Worm (Caenorhabditis elegans) whole organism, L4 larva: Measurements from ENCODE around the gene C02F12.8.

Source experiments
- F10B5.3 ChIP-seq: sonication (generic microtip); optimal IDR thresholded peaks from 2 replicates; lab custom pipeline; 2016; ENCODE audit warnings: mild to moderate bottlenecking, missing genetic modification characterization, missing compliant biosample characterization
- F44E2.7 ChIP-seq: fragments of 200-800 bp; sonication (Bioruptor generic); IDR thresholded peaks from 2 replicates; pipeline ENCODE4 v2.1.2; 2022; ENCODE audit warnings: missing genetic modification characterization, missing compliant biosample characterization
- F49E8.2 ChIP-seq: sonication (generic microtip); optimal IDR thresholded peaks from 2 replicates; lab custom pipeline; 2016; ENCODE audit warnings: missing compliant biosample characterization, mild to moderate bottlenecking, missing genetic modification characterization, borderline replicate concordance
- R02D3.7 ChIP-seq: fragments of 150-350 bp; sonication (generic microtip); optimal IDR thresholded peaks from 3 replicates; lab custom pipeline; 2014; ENCODE audit warnings: missing biosample characterization, missing genetic modification characterization
- T26A8.4 ChIP-seq: fragments of 200-800 bp; sonication (Bioruptor generic); IDR thresholded peaks from 2 replicates; pipeline ENCODE4 v1.3.6; 2022; ENCODE audit warnings: missing genetic modification characterization, missing compliant biosample characterization
- Y105C5A.15 ChIP-seq: fragments of 200-800 bp; sonication (Bioruptor generic); IDR thresholded peaks from 2 replicates; pipeline ENCODE4 v1.3.6; 2022; ENCODE audit warnings: missing genetic modification characterization, missing compliant biosample characterization
- Y75B8A.6 ChIP-seq: fragments of 200-800 bp; sonication (Bioruptor generic); IDR thresholded peaks from 2 replicates; pipeline ENCODE4 v1.3.6; 2022; ENCODE audit warnings: missing genetic modification reagents, missing genetic modification characterization, missing compliant biosample characterization
- aly-2 ChIP-seq: sonication (generic microtip); optimal IDR thresholded peaks from 2 replicates; lab custom pipeline; 2018; ENCODE audit warnings: missing biosample characterization, missing genetic modification characterization
- ama-1 ChIP-seq: fragments of 150-350 bp; optimal IDR thresholded peaks from 2 replicates; lab custom pipeline; 2014; ENCODE audit warnings: inconsistent platforms, mixed read lengths
- ceh-28 ChIP-seq: fragments of 150-350 bp; optimal IDR thresholded peaks from 2 replicates; lab custom pipeline; 2014; ENCODE audit warnings: missing biosample characterization, missing genetic modification reagents, missing genetic modification characterization
- ceh-32 ChIP-seq: sonication (generic microtip); optimal IDR thresholded peaks from 2 replicates; lab custom pipeline; 2016; ENCODE audit warnings: mild to moderate bottlenecking, missing genetic modification characterization, missing compliant biosample characterization; ENCODE audit not compliant: poor library complexity
- ceh-82 ChIP-seq: sonication (generic microtip); optimal IDR thresholded peaks from 2 replicates; lab custom pipeline; 2017; ENCODE audit warnings: missing biosample characterization, missing genetic modification characterization
- ces-1 ChIP-seq: fragments of 150-350 bp; sonication (generic microtip); optimal IDR thresholded peaks from 4 replicates; lab custom pipeline; 2014; ENCODE audit warnings: missing biosample characterization, missing genetic modification reagents, missing genetic modification characterization
- daf-16 ChIP-seq, 3 experiments: sonication (generic microtip); optimal IDR thresholded peaks; 2 replicates each; lab custom pipeline; 2016 to 2017; ENCODE audit warnings: missing genetic modification characterization in 3 of 3, missing genetic modification reagents in 3 of 3, mild to moderate bottlenecking in 2 of 3, missing compliant biosample characterization in 2 of 3, missing biosample characterization in 1 of 3, moderate library complexity in 1 of 3
- dmd-6 ChIP-seq: fragments of 200-800 bp; sonication (Bioruptor generic); IDR thresholded peaks from 2 replicates; pipeline ENCODE4 v1.3.6; 2022; ENCODE audit warnings: missing genetic modification reagents, missing genetic modification characterization, missing compliant biosample characterization
- dpl-1 ChIP-seq: fragments of 150-350 bp; optimal IDR thresholded peaks from 2 replicates; lab custom pipeline; 2014; ENCODE audit warnings: missing biosample characterization, missing genetic modification reagents, missing genetic modification characterization
- egl-43 ChIP-seq: fragments of 200-800 bp; sonication (Bioruptor generic); IDR thresholded peaks from 2 replicates; pipeline ENCODE4 v1.3.6; 2022; ENCODE audit warnings: missing genetic modification reagents, missing genetic modification characterization, missing compliant biosample characterization
- fkh-10 ChIP-seq: fragments of 150-350 bp; optimal IDR thresholded peaks from 2 replicates; lab custom pipeline; 2014; ENCODE audit warnings: missing biosample characterization, missing genetic modification reagents, missing genetic modification characterization
- fos-1 ChIP-seq: fragments of 150-350 bp; optimal IDR thresholded peaks from 2 replicates; lab custom pipeline; 2014; ENCODE audit warnings: missing biosample characterization, missing genetic modification characterization
- hif-1 ChIP-seq, 2 experiments: sonication (generic microtip); optimal IDR thresholded peaks; 2 replicates each; lab custom pipeline; 2016 to 2017; ENCODE audit warnings: missing compliant biosample characterization in 2 of 2, missing genetic modification characterization in 2 of 2, missing genetic modification reagents in 2 of 2, missing genotype in 2 of 2, mild to moderate bottlenecking in 1 of 2
- hlh-11 ChIP-seq: fragments of 200-800 bp; sonication (Bioruptor generic); optimal IDR thresholded peaks from 2 replicates; lab custom pipeline; 2018; ENCODE audit warnings: mild to moderate bottlenecking, missing genetic modification characterization, missing compliant biosample characterization
- lin-1 ChIP-seq: fragments of 200-800 bp; sonication (Bioruptor generic); IDR thresholded peaks from 2 replicates; pipeline ENCODE4 v1.3.6; 2022; ENCODE audit warnings: missing genetic modification reagents, missing genetic modification characterization, missing compliant biosample characterization
- lin-13 ChIP-seq: fragments of 150-350 bp; optimal IDR thresholded peaks from 2 replicates; lab custom pipeline; 2014; ENCODE audit warnings: missing biosample characterization, missing genetic modification reagents, missing genetic modification characterization
- lin-15B ChIP-seq: fragments of 150-350 bp; sonication (generic microtip); optimal IDR thresholded peaks from 3 replicates; lab custom pipeline; 2014; ENCODE audit warnings: missing biosample characterization, missing genetic modification characterization
- lin-38 ChIP-seq: fragments of 200-800 bp; sonication (Bioruptor generic); IDR thresholded peaks from 2 replicates; pipeline ENCODE4 v1.3.6; 2022; ENCODE audit warnings: missing genetic modification reagents, missing genetic modification characterization, missing compliant biosample characterization
- lin-39 ChIP-seq: fragments of 150-350 bp; optimal IDR thresholded peaks from 2 replicates; lab custom pipeline; 2014; ENCODE audit warnings: missing biosample characterization, missing genetic modification reagents, missing genetic modification characterization
- lir-3 ChIP-seq: sonication (generic microtip); optimal IDR thresholded peaks from 2 replicates; lab custom pipeline; 2016; ENCODE audit warnings: mild to moderate bottlenecking, missing genetic modification characterization, missing compliant biosample characterization
- lsy-2 ChIP-seq, 2 experiments: fragments of 150-350 bp in 1 of 2; sonication (generic microtip) in 1 of 2; optimal IDR thresholded peaks; 2 replicates each; lab custom pipeline; 2014 to 2017; ENCODE audit warnings: missing biosample characterization in 2 of 2, missing genetic modification characterization in 2 of 2
- madf-5 ChIP-seq, 2 experiments: fragments of 200-800 bp; sonication (Bioruptor generic); IDR thresholded peaks; 2 replicates each; pipeline ENCODE4 v1.3.6; 2022; ENCODE audit warnings: missing compliant biosample characterization in 2 of 2, missing genetic modification characterization in 2 of 2
- mdt-29 ChIP-seq: fragments of 200-800 bp; sonication (Bioruptor generic); IDR thresholded peaks from 2 replicates; pipeline ENCODE4 v1.3.6; 2022; ENCODE audit warnings: missing genetic modification reagents, missing genetic modification characterization, missing compliant biosample characterization
- mes-2 ChIP-seq: sonication (generic microtip); optimal IDR thresholded peaks from 2 replicates; lab custom pipeline; 2016; ENCODE audit warnings: missing genotype, mild to moderate bottlenecking, missing genetic modification characterization, missing compliant biosample characterization; ENCODE audit not compliant: poor library complexity, severe bottlenecking
- mxl-2 ChIP-seq: fragments of 200-800 bp; sonication (Bioruptor generic); conservative IDR thresholded peaks from 2 replicates; pipeline ENCODE4 v1.3.6; 2022; ENCODE audit warnings: missing genetic modification reagents, missing genetic modification characterization, missing compliant biosample characterization
- mxl-3 ChIP-seq: fragments of 200-800 bp; sonication (Bioruptor generic); optimal IDR thresholded peaks from 2 replicates; lab custom pipeline; 2018; ENCODE audit warnings: mild to moderate bottlenecking, missing genetic modification characterization, missing compliant biosample characterization
- nhr-11 ChIP-seq: fragments of 150-350 bp; optimal IDR thresholded peaks from 2 replicates; lab custom pipeline; 2014; ENCODE audit warnings: missing biosample characterization, missing genetic modification characterization
- nhr-111 ChIP-seq: fragments of 200-800 bp; sonication (Bioruptor generic); optimal IDR thresholded peaks from 2 replicates; lab custom pipeline; 2018; ENCODE audit warnings: mild to moderate bottlenecking, missing genetic modification characterization, missing compliant biosample characterization
- nhr-25 ChIP-seq: sonication (generic microtip); optimal IDR thresholded peaks from 2 replicates; lab custom pipeline; 2017; ENCODE audit warnings: missing genetic modification characterization, mild to moderate bottlenecking, missing compliant biosample characterization, antibody characterized with exemption, moderate library complexity, borderline replicate concordance; ENCODE audit not compliant: insufficient read depth
- nhr-28 ChIP-seq: fragments of 150-350 bp; optimal IDR thresholded peaks from 2 replicates; lab custom pipeline; 2014; ENCODE audit warnings: missing biosample characterization, missing genetic modification characterization
- nhr-42 ChIP-seq: fragments of 200-800 bp; sonication (Bioruptor generic); IDR thresholded peaks from 2 replicates; pipeline ENCODE4 v1.3.6; 2022; ENCODE audit warnings: missing genetic modification characterization, missing compliant biosample characterization
- nhr-48 ChIP-seq: sonication (generic microtip); optimal IDR thresholded peaks from 2 replicates; lab custom pipeline; 2016; ENCODE audit warnings: mild to moderate bottlenecking, missing genetic modification characterization, missing compliant biosample characterization
- php-3 ChIP-seq: fragments of 200-800 bp; sonication (Bioruptor generic); IDR thresholded peaks from 2 replicates; pipeline ENCODE4 v1.3.6; 2022; ENCODE audit warnings: missing genetic modification reagents, missing genetic modification characterization, missing compliant biosample characterization
- pqm-1 ChIP-seq: sonication (generic microtip); optimal IDR thresholded peaks from 2 replicates; lab custom pipeline; 2017; ENCODE audit warnings: missing biosample characterization, missing genetic modification characterization
- sdz-12 ChIP-seq: fragments of 200-800 bp; sonication (Bioruptor generic); optimal IDR thresholded peaks from 2 replicates; lab custom pipeline; 2018; ENCODE audit warnings: mild to moderate bottlenecking, missing genetic modification characterization, missing compliant biosample characterization
- skn-1 ChIP-seq: fragments of 150-350 bp; optimal IDR thresholded peaks from 2 replicates; lab custom pipeline; 2014; ENCODE audit warnings: missing biosample characterization, missing genetic modification characterization
- snpc-4 ChIP-seq: fragments of 150-350 bp; optimal IDR thresholded peaks from 2 replicates; lab custom pipeline; 2014; ENCODE audit warnings: missing biosample characterization, missing genetic modification characterization
- tra-1 ChIP-seq: fragments of 200-800 bp; sonication (Bioruptor generic); IDR thresholded peaks from 2 replicates; pipeline ENCODE4 v1.3.6; 2022; ENCODE audit warnings: missing genetic modification reagents, missing genetic modification characterization, missing compliant biosample characterization
- unc-130 ChIP-seq: sonication (generic microtip); optimal IDR thresholded peaks from 2 replicates; lab custom pipeline; 2016; ENCODE audit warnings: missing genetic modification reagents, missing genetic modification characterization, missing compliant biosample characterization
- unc-62 ChIP-seq, 3 experiments: fragments of 150-350 bp in 1 of 3; sonication (generic microtip); optimal IDR thresholded peaks in 2 of 3; peaks in 1 of 3; 1 replicate in 1 of 3; 2 replicates in 2 of 3; lab custom pipeline; 2014 to 2017; ENCODE audit warnings: missing biosample characterization in 3 of 3, missing genetic modification characterization in 3 of 3, missing genetic modification reagents in 3 of 3, missing genotype in 1 of 3
- zag-1 ChIP-seq: fragments of 150-350 bp; optimal IDR thresholded peaks from 2 replicates; lab custom pipeline; 2014; ENCODE audit warnings: missing biosample characterization, missing genetic modification characterization
- zfp-3 ChIP-seq: fragments of 200-800 bp; sonication (Bioruptor generic); conservative IDR thresholded peaks from 2 replicates; pipeline ENCODE4 v1.3.6; 2022; ENCODE audit warnings: missing genetic modification reagents, missing genetic modification characterization, missing compliant biosample characterization
- zip-11 ChIP-seq: fragments of 200-800 bp; sonication (Bioruptor generic); IDR thresholded peaks from 2 replicates; pipeline ENCODE4 v1.3.6; 2022; ENCODE audit warnings: missing genetic modification characterization, missing compliant biosample characterization
- ztf-11 ChIP-seq: fragments of 150-350 bp; optimal IDR thresholded peaks from 2 replicates; lab custom pipeline; 2014; ENCODE audit warnings: missing biosample characterization, missing genetic modification characterization

Gene C02F12.8

ce11 chrX:3694172-3694571, 1.1 kb upstream of the C02F12.8 start (continued):
- peak; percentile 65 for TF ChIP-seq mes-2 (tag; lab: Kevin White, UChicago)
- TF ChIP-seq nhr-25 (tag; lab: Kevin White, UChicago), result no peak
- TF ChIP-seq dmd-6 (GFP tag; lab: Robert Waterston, UW), result peak; percentile 58
- no peak for TF ChIP-seq nhr-111 (GFP tag; lab: Kevin White, UChicago)
- TF ChIP-seq Y105C5A.15 (GFP tag; lab: Robert Waterston, UW), result no peak
- no peak for TF ChIP-seq snpc-4
- 0 out of 2 replicates have a peak, but pooled peaks have one; percentile 37 for TF ChIP-seq mdt-29
- no peak for TF ChIP-seq R02D3.7 (tag; lab: Kevin White, UChicago)
- TF ChIP-seq unc-62 (GFP tag; optimal IDR thresholded peaks at IDR 0.05 in 1 of 2; lab: Kevin White, UChicago), result no peak
- no peak for TF ChIP-seq unc-62 (tag; optimal IDR thresholded peaks at IDR 0.05; lab: Kevin White, UChicago)
- TF ChIP-seq skn-1 (tag; lab: Kevin White, UChicago), result no peak
- TF ChIP-seq mxl-3, result peak; percentile 8
- TF ChIP-seq ceh-82 (tag; lab: Kevin White, UChicago), result no peak
- no peak for TF ChIP-seq F49E8.2 (tag; lab: Kevin White, UChicago)
- no peak for TF ChIP-seq lin-13
- no peak for TF ChIP-seq F44E2.7 (GFP tag; lab: Robert Waterston, UW)
- 0 out of 2 replicates have a peak, but pooled peaks have one; percentile 58 for TF ChIP-seq zfp-3 (GFP tag; lab: Robert Waterston, UW)
- TF ChIP-seq zag-1 (tag; lab: Kevin White, UChicago), result no peak
- no peak for TF ChIP-seq lin-38
- no peak for TF ChIP-seq F10B5.3 (tag; lab: Kevin White, UChicago)
- no peak for TF ChIP-seq mxl-2 (GFP tag; lab: Robert Waterston, UW)
- no peak for TF ChIP-seq lin-39 (tag; lab: Kevin White, UChicago)
- TF ChIP-seq lsy-2 (tag; optimal IDR thresholded peaks at IDR 0.05; lab: Kevin White, UChicago), result peak; percentile 49 to 58
- TF ChIP-seq fos-1 (tag; lab: Kevin White, UChicago), result no peak
- no peak for TF ChIP-seq Y75B8A.6 (GFP tag; lab: Robert Waterston, UW)
- TF ChIP-seq nhr-42 (GFP tag; lab: Robert Waterston, UW), result no peak
- no peak for TF ChIP-seq ama-1 (lab: Kevin White, UChicago)
- no peak for TF ChIP-seq lin-1 (GFP tag; lab: Robert Waterston, UW)
- no peak for TF ChIP-seq php-3 (GFP tag; lab: Robert Waterston, UW)
- TF ChIP-seq ceh-32 (tag; lab: Kevin White, UChicago), result no peak
- peak; percentile 11 for TF ChIP-seq nhr-28 (tag; lab: Kevin White, UChicago)
- TF ChIP-seq unc-130 (GFP tag; lab: Kevin White, UChicago), result no peak
- TF ChIP-seq madf-5 (GFP tag; IDR thresholded peaks at IDR 0.05; lab: Robert Waterston, UW), result no peak
- TF ChIP-seq T26A8.4 (GFP tag; lab: Robert Waterston, UW), result no peak
- peak; percentile 49 for TF ChIP-seq hlh-11 (tag; lab: Kevin White, UChicago)
- TF ChIP-seq dpl-1 (GFP tag; lab: Kevin White, UChicago), result no peak
- TF ChIP-seq nhr-48 (tag; lab: Kevin White, UChicago), result no peak
- no peak for TF ChIP-seq lin-15B (tag; lab: Kevin White, UChicago)
- no peak for TF ChIP-seq ztf-11
- TF ChIP-seq aly-2 (tag; lab: Kevin White, UChicago), result no peak
- TF ChIP-seq ceh-28, result no peak
- TF ChIP-seq egl-43 (GFP tag; lab: Robert Waterston, UW), result peak; percentile 60; the same call in 1 of the 2 replicates
- peak; percentile 56 for TF ChIP-seq nhr-11 (tag; lab: Kevin White, UChicago)
- peak in 1 of 2 experiments; percentile 69 for TF ChIP-seq daf-16 (GFP tag; optimal IDR thresholded peaks at IDR 0.05; lab: Kevin White, UChicago)
- no peak for TF ChIP-seq daf-16 (tag; optimal IDR thresholded peaks at IDR 0.05; lab: Kevin White, UChicago)
- peak; percentile 64 for TF ChIP-seq fkh-10 (GFP tag; lab: Kevin White, UChicago)
- TF ChIP-seq hif-1 (tag; optimal IDR thresholded peaks at IDR 0.05; lab: Kevin White, UChicago), result peak in 1 of 2 experiments; percentile 64
- no peak for TF ChIP-seq ces-1 (GFP tag; lab: Kevin White, UChicago)
- no peak for TF ChIP-seq lir-3 (tag; lab: Kevin White, UChicago)
- no peak for TF ChIP-seq zip-11 (GFP tag; lab: Robert Waterston, UW)
- TF ChIP-seq tra-1, result no peak
- TF ChIP-seq sdz-12 (GFP tag; lab: Kevin White, UChicago), result no peak
- no peak for TF ChIP-seq pqm-1 (tag; lab: Kevin White, UChicago)
